Worm (Caenorhabditis elegans): ENCODE data around the gene C09H10.9.

- TF ChIP-seq mab-5 (tag; optimal IDR thresholded peaks at IDR 0.05) (no peak), mbf-1 (tag; optimal IDR thresholded peaks at IDR 0.05) (no peak)
Observed at ce11 chrII:11126312-11127000, 22.2 kb downstream of the C09H10.9 start, which contains the start of the genes rps-9 and lsm-1.
